Worm (Caenorhabditis elegans) whole organism, late embryonic: ENCODE data around the gene rbm-28.

Experiments
- fkh-10 ChIP-seq: fragments of 150-350 bp; optimal IDR thresholded peaks from 2 replicates; lab custom pipeline; 2014; ENCODE audit warnings: missing biosample characterization, missing genetic modification reagents, missing genetic modification characterization
- sox-4 ChIP-seq: sonication (generic microtip); optimal IDR thresholded peaks from 2 replicates; lab custom pipeline; 2017; ENCODE audit warnings: mild to moderate bottlenecking, missing genetic modification characterization, inconsistent platforms, missing compliant biosample characterization
- unc-55 ChIP-seq: sonication (generic microtip); optimal IDR thresholded peaks from 2 replicates; lab custom pipeline; 2017; ENCODE audit warnings: missing biosample characterization, missing genetic modification reagents, missing genetic modification characterization

DNA sequence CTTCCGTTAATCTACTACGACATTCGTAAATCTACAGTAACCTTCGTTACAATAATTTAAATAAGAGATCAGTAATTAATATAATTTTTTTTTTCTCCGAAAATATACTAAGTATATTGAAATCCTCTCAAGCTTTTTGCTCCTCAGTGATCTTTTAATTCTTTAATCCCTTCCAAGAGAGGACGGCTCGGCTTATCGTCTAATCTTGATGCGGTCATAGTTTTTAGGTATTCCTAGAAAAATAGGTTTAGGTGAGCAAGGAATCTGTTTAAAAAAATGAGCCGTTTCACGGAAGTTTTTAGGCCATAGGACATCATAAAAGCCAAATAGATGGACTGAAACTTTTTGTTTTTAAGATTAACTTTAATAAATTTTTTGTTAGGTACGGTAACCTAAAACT, 25.0 kb upstream of the rbm-28 start:
- TF ChIP-seq fkh-10 (GFP tag; lab: Kevin White, UChicago) (no peak), sox-4 (tag; lab: Kevin White, UChicago) (no peak), unc-55 (GFP tag; lab: Kevin White, UChicago) (no peak)
